Fruit fly (Drosophila melanogaster) whole organism, pupa: Measurements from ENCODE around the gene Arpc1.
A peak's percentile ranks its signal among the peaks of the same experiment; 100 is the strongest.

ENCODE experiments used
- CG10348 ChIP-seq: fragments of 200-800 bp; sonication (Bioruptor generic); IDR thresholded peaks from 2 replicates; pipeline ENCODE4 v1.3.6; 2022; ENCODE audit warnings: missing biosample characterization, missing genetic modification characterization
- CG12605 ChIP-seq: fragments of 200-800 bp; sonication (Bioruptor generic); IDR thresholded peaks from 2 replicates; pipeline ENCODE4 v1.3.6; 2022; ENCODE audit warnings: missing biosample characterization, missing genetic modification characterization
- CG13204 ChIP-seq: fragments of 200-800 bp; sonication (Bioruptor generic); optimal IDR thresholded peaks from 2 replicates; lab custom pipeline; 2018; ENCODE audit warnings: missing biosample characterization, mild to moderate bottlenecking, missing genetic modification characterization, moderate library complexity
- CG14655 ChIP-seq: fragments of 200-800 bp; sonication (Bioruptor generic); optimal IDR thresholded peaks from 3 replicates; lab custom pipeline; 2017; ENCODE audit warnings: mild to moderate bottlenecking, missing biosample characterization, missing genetic modification reagents, missing genetic modification characterization
- CG15710 ChIP-seq: fragments of 200-800 bp; sonication (Bioruptor generic); optimal IDR thresholded peaks from 2 replicates; lab custom pipeline; 2018; ENCODE audit warnings: missing biosample characterization, mild to moderate bottlenecking, missing genetic modification characterization, moderate library complexity
- CG17806 ChIP-seq: fragments of 200-800 bp; sonication (Bioruptor generic); optimal IDR thresholded peaks from 2 replicates; lab custom pipeline; 2018; ENCODE audit warnings: missing biosample characterization, mild to moderate bottlenecking, missing genetic modification characterization, moderate library complexity
- CG32121 ChIP-seq: fragments of 200-800 bp; sonication (Bioruptor generic); IDR thresholded peaks from 2 replicates; pipeline ENCODE4 v1.3.6; 2022; ENCODE audit warnings: missing biosample characterization, missing genetic modification characterization
- CG34367 ChIP-seq: fragments of 200-800 bp; sonication (Bioruptor generic); optimal IDR thresholded peaks from 2 replicates; lab custom pipeline; 2018; ENCODE audit warnings: missing biosample characterization, mild to moderate bottlenecking, missing genetic modification characterization
- CG4496 ChIP-seq: fragments of 200-800 bp; sonication (Bioruptor generic); IDR thresholded peaks from 3 replicates; pipeline ENCODE4 v1.3.6; 2022; ENCODE audit warnings: missing biosample characterization, missing genetic modification characterization
- CG8159 ChIP-seq: fragments of 200-800 bp; sonication (Bioruptor generic); optimal IDR thresholded peaks from 3 replicates; lab custom pipeline; 2018; ENCODE audit warnings: missing biosample characterization, mild to moderate bottlenecking, missing genetic modification characterization, moderate library complexity
- CG8301 ChIP-seq: fragments of 200-800 bp; sonication (Bioruptor generic); optimal IDR thresholded peaks from 2 replicates; lab custom pipeline; 2018; ENCODE audit warnings: missing biosample characterization, mild to moderate bottlenecking, missing genetic modification characterization
- CG9948 ChIP-seq: fragments of 200-800 bp; sonication (Bioruptor generic); optimal IDR thresholded peaks from 2 replicates; lab custom pipeline; 2018; ENCODE audit warnings: missing biosample characterization, mild to moderate bottlenecking, missing genetic modification characterization, moderate library complexity
- D1 ChIP-seq: fragments of 200-800 bp; sonication (Bioruptor generic); optimal IDR thresholded peaks from 2 replicates; lab custom pipeline; 2018; ENCODE audit warnings: missing biosample characterization, mild to moderate bottlenecking, missing genetic modification characterization, moderate library complexity
- EcR ChIP-seq: fragments of 200-800 bp; sonication (Bioruptor generic); optimal IDR thresholded peaks from 3 replicates; lab custom pipeline; 2019; ENCODE audit warnings: missing biosample characterization, missing genetic modification characterization, mild to moderate bottlenecking, moderate library complexity, missing genetic modification reagents
- Ets98B ChIP-seq: fragments of 200-800 bp; sonication (Bioruptor generic); IDR thresholded peaks from 2 replicates; pipeline ENCODE4 v1.3.6; 2022; ENCODE audit warnings: missing biosample characterization, missing genetic modification characterization
- Pif1A ChIP-seq: fragments of 200-800 bp; sonication (Bioruptor generic); optimal IDR thresholded peaks from 3 replicates; lab custom pipeline; 2016; ENCODE audit warnings: missing biosample characterization, missing genetic modification characterization
- Pif1B ChIP-seq: fragments of 200-800 bp; sonication (Bioruptor generic); optimal IDR thresholded peaks from 3 replicates; lab custom pipeline; 2016; ENCODE audit warnings: missing biosample characterization, missing genetic modification characterization
- Snoo ChIP-seq: fragments of 200-800 bp; sonication (Bioruptor generic); optimal IDR thresholded peaks from 3 replicates; lab custom pipeline; 2017; ENCODE audit warnings: missing biosample characterization, mild to moderate bottlenecking, missing genetic modification characterization, inconsistent platforms
- fd96Ca ChIP-seq: fragments of 200-800 bp; sonication (Bioruptor generic); IDR thresholded peaks from 3 replicates; pipeline ENCODE4 v1.3.6; 2022; ENCODE audit warnings: missing biosample characterization, missing genetic modification characterization
- gl ChIP-seq: fragments of 200-800 bp; sonication (Bioruptor generic); optimal IDR thresholded peaks from 2 replicates; lab custom pipeline; 2018; ENCODE audit warnings: missing biosample characterization, mild to moderate bottlenecking, missing genetic modification characterization
- rn ChIP-seq: fragments of 200-800 bp; sonication (Bioruptor generic); IDR thresholded peaks from 2 replicates; pipeline ENCODE4 v1.3.6; 2022; ENCODE audit warnings: missing biosample characterization, missing genetic modification characterization

Arpc1 gene

dm6 chr2L:13835002-13835910 is 5.7 kb upstream of the Arpc1 start, which contains the start of the genes mRpS23 and CenG1A:
Gene mRpS23 (minus strand): TSS chr2L:13835072.
Gene CenG1A (plus strand): TSS chr2L:13835564.
- TF ChIP-seq CG34367 (tag; lab: Kevin White, UChicago) (peak; percentile 100), CG12605 (GFP tag; lab: Robert Waterston, UW) (peak; percentile 100), CG8301 (peak; percentile 100), CG17806 (peak; percentile 100), fd96Ca (GFP tag; lab: Robert Waterston, UW) (peak; percentile 100), CG4496 (peak; percentile 100), rn (GFP tag; lab: Robert Waterston, UW) (peak; percentile 100), CG8159 (tag; lab: Kevin White, UChicago) (peak; percentile 100), CG15710 (tag; lab: Kevin White, UChicago) (peak; percentile 100), CG32121 (GFP tag; lab: Robert Waterston, UW) (peak; percentile 100), CG9948 (tag; lab: Kevin White, UChicago) (peak; percentile 100), Pif1B (peak; percentile 100), D1 (tag; lab: Kevin White, UChicago) (no peak), EcR (peak; percentile 67), gl (tag; lab: Kevin White, UChicago) (peak; percentile 100), Ets98B (GFP tag; lab: Robert Waterston, UW) (peak; percentile 100), CG10348 (GFP tag; lab: Robert Waterston, UW) (peak; percentile 99), CG14655 (peak; percentile 100), CG13204 (no peak), Snoo (peak; percentile 100), Pif1A (GFP tag; lab: Kevin White, UChicago) (peak; percentile 100)

- TF ChIP-seq CG15710 (tag; lab: Kevin White, UChicago) (peak; percentile 2), CG14655 (no peak)
These were observed 3.5 kb upstream of the Arpc1 start, which contains the start of the genes GatC, PolG2 and Polr2C for dm6 chr2L:13833058-13833457. Gene GatC (minus strand): TSS chr2L:13833105. Gene PolG2 (minus strand): TSS chr2L:13833105. Gene Polr2C (plus strand): TSS chr2L:13833337.

dm6 chr2L:13827557-13827956 is 2.0 kb downstream of the Arpc1 start, which contains the start of gene PolG1:
Gene PolG1 (minus strand): TSS chr2L:13827772.
- TF ChIP-seq Snoo (no peak), gl (tag; lab: Kevin White, UChicago) (no peak), CG12605 (GFP tag; lab: Robert Waterston, UW) (no peak), CG8159 (tag; lab: Kevin White, UChicago) (no peak)

- TF ChIP-seq CG4496 (no peak), Ets98B (GFP tag; lab: Robert Waterston, UW) (no peak), CG8159 (tag; lab: Kevin White, UChicago) (no peak), gl (tag; lab: Kevin White, UChicago) (no peak), Snoo (no peak), CG17806 (no peak), CG8301 (no peak), Pif1B (no peak), CG15710 (tag; lab: Kevin White, UChicago) (no peak), CG34367 (tag; lab: Kevin White, UChicago) (no peak), D1 (tag; lab: Kevin White, UChicago) (no peak), CG12605 (GFP tag; lab: Robert Waterston, UW) (no peak), fd96Ca (GFP tag; lab: Robert Waterston, UW) (no peak), Pif1A (GFP tag; lab: Kevin White, UChicago) (no peak), CG13204 (no peak)
- TF ChIP-seq, all 21 proteins: peak for 0
These were observed 8.6 kb downstream of the Arpc1 start, which contains the start of gene b for dm6 chr2L:13820948-13821347. Gene b (plus strand): TSS chr2L:13821248.

- TF ChIP-seq Pif1A (GFP tag; lab: Kevin White, UChicago) (no peak), CG15710 (tag; lab: Kevin White, UChicago) (no peak), CG9948 (tag; lab: Kevin White, UChicago) (no peak), CG8301 (no peak), CG17806 (no peak), D1 (tag; lab: Kevin White, UChicago) (no peak), Pif1B (no peak)
These were observed 9.4 kb downstream of the Arpc1 start for dm6 chr2L:13820176-13820575.

- TF ChIP-seq CG12605 (GFP tag; lab: Robert Waterston, UW) (no peak), CG13204 (no peak), CG10348 (GFP tag; lab: Robert Waterston, UW) (no peak), Pif1A (GFP tag; lab: Kevin White, UChicago) (no peak), D1 (tag; lab: Kevin White, UChicago) (no peak), CG15710 (tag; lab: Kevin White, UChicago) (no peak), gl (tag; lab: Kevin White, UChicago) (no peak), rn (GFP tag; lab: Robert Waterston, UW) (no peak), CG8301 (no peak), CG32121 (GFP tag; lab: Robert Waterston, UW) (no peak), CG17806 (no peak), Snoo (no peak), CG34367 (tag; lab: Kevin White, UChicago) (no peak), CG8159 (tag; lab: Kevin White, UChicago) (no peak), CG4496 (no peak)
These were observed 15.8 kb downstream of the Arpc1 start, which contains the start of gene Sos for dm6 chr2L:13813604-13814178. Gene Sos (plus strand): TSS chr2L:13813816.
